Worm (Caenorhabditis elegans) whole organism, young adult: ENCODE results near the gene dolk-1.
A peak's percentile ranks its signal among the peaks of the same experiment; 100 is the strongest.

Experiments used
- B0019.2 ChIP-seq: fragments of 200-800 bp; sonication (Bioruptor generic); conservative IDR thresholded peaks from 2 replicates; pipeline ENCODE4 v1.3.6; 2022; ENCODE audit warnings: missing genetic modification reagents, missing genetic modification characterization, missing compliant biosample characterization
- B0035.1 ChIP-seq: sonication (generic microtip); optimal IDR thresholded peaks from 2 replicates; lab custom pipeline; 2016; ENCODE audit warnings: missing genetic modification characterization, mild to moderate bottlenecking, missing compliant biosample characterization, missing genotype, missing genetic modification reagents
- B0336.3 ChIP-seq: fragments of 200-800 bp; sonication (Bioruptor generic); IDR thresholded peaks from 2 replicates; pipeline ENCODE4 v1.3.6; 2022; ENCODE audit warnings: missing genetic modification characterization, missing compliant biosample characterization
- D2030.7 ChIP-seq: fragments of 200-800 bp; sonication (Bioruptor generic); IDR thresholded peaks from 2 replicates; pipeline ENCODE4 v1.3.6; 2022; ENCODE audit warnings: missing genetic modification reagents, missing genetic modification characterization, missing compliant biosample characterization
- F33H1.4 ChIP-seq: fragments of 200-800 bp; sonication (Bioruptor generic); IDR thresholded peaks from 2 replicates; pipeline ENCODE4 v1.3.6; 2022; ENCODE audit warnings: missing genetic modification reagents, missing genetic modification characterization, missing compliant biosample characterization
- F37B4.10 ChIP-seq: fragments of 200-800 bp; sonication (Bioruptor generic); IDR thresholded peaks from 2 replicates; pipeline ENCODE4 v1.3.6; 2022; ENCODE audit warnings: missing genetic modification characterization, missing compliant biosample characterization
- F55B11.4 ChIP-seq: sonication (generic microtip); optimal IDR thresholded peaks from 2 replicates; lab custom pipeline; 2016; ENCODE audit warnings: missing compliant biosample characterization, missing genetic modification characterization, borderline replicate concordance; ENCODE audit not compliant: insufficient read depth
- K11D2.4 ChIP-seq: fragments of 200-800 bp; sonication (Bioruptor generic); IDR thresholded peaks from 2 replicates; pipeline ENCODE4 v1.3.6; 2022; ENCODE audit warnings: missing genetic modification reagents, missing genetic modification characterization, missing compliant biosample characterization
- Y53F4B.3 ChIP-seq: fragments of 200-800 bp; sonication (Bioruptor generic); IDR thresholded peaks from 2 replicates; pipeline ENCODE4 v1.3.6; 2022; ENCODE audit warnings: missing genetic modification reagents, missing genetic modification characterization, missing compliant biosample characterization
- akir-1 ChIP-seq: fragments of 200-800 bp; sonication (Bioruptor generic); optimal IDR thresholded peaks from 2 replicates; lab custom pipeline; 2018; ENCODE audit warnings: mild to moderate bottlenecking, missing genetic modification characterization, moderate library complexity, missing compliant biosample characterization
- aptf-2 ChIP-seq: fragments of 200-800 bp; sonication (Bioruptor generic); conservative IDR thresholded peaks from 2 replicates; pipeline ENCODE4 v1.3.6; 2022; ENCODE audit warnings: missing genetic modification reagents, missing genetic modification characterization, missing compliant biosample characterization
- attf-5 ChIP-seq: fragments of 200-800 bp; sonication (Bioruptor generic); optimal IDR thresholded peaks from 2 replicates; lab custom pipeline; 2018; ENCODE audit warnings: mild to moderate bottlenecking, missing genetic modification characterization, missing compliant biosample characterization
- attf-6 ChIP-seq: fragments of 200-800 bp; sonication (Bioruptor generic); IDR thresholded peaks from 2 replicates; pipeline ENCODE4 v1.3.6; 2022; ENCODE audit warnings: missing genetic modification reagents, missing genetic modification characterization, missing compliant biosample characterization
- bed-2 ChIP-seq: fragments of 200-800 bp; sonication (Bioruptor generic); IDR thresholded peaks from 2 replicates; pipeline ENCODE4 v1.3.6; 2022; ENCODE audit warnings: missing genetic modification reagents, missing genetic modification characterization, missing compliant biosample characterization
- ccch-3 ChIP-seq: fragments of 200-800 bp; sonication (Bioruptor generic); optimal IDR thresholded peaks from 2 replicates; lab custom pipeline; 2018; ENCODE audit warnings: mild to moderate bottlenecking, missing genetic modification characterization, missing compliant biosample characterization
- cebp-1 ChIP-seq, 2 experiments: fragments of 200-800 bp in 1 of 2; sonication (Bioruptor generic) in 1 of 2; sonication (generic microtip) in 1 of 2; IDR thresholded peaks in 1 of 2; optimal IDR thresholded peaks in 1 of 2; 2 replicates each; pipeline versions ENCODE4 v1.3.6 to Lab custom; 2017 to 2022; ENCODE audit warnings: missing compliant biosample characterization in 2 of 2, missing genetic modification characterization in 2 of 2, mild to moderate bottlenecking in 1 of 2, missing genetic modification reagents in 1 of 2, moderate library complexity in 1 of 2
- cebp-2 ChIP-seq: fragments of 200-800 bp; sonication (Bioruptor generic); IDR thresholded peaks from 2 replicates; pipeline ENCODE4 v1.3.6; 2022; ENCODE audit warnings: missing genetic modification characterization, missing compliant biosample characterization
- ceh-40 ChIP-seq: fragments of 200-800 bp; sonication (Bioruptor generic); IDR thresholded peaks from 2 replicates; pipeline ENCODE4 v1.3.6; 2022; ENCODE audit warnings: missing genetic modification characterization, missing compliant biosample characterization
- ceh-58 ChIP-seq: fragments of 200-800 bp; sonication (Bioruptor generic); IDR thresholded peaks from 2 replicates; pipeline ENCODE4 v1.3.6; 2022; ENCODE audit warnings: missing genetic modification characterization, missing compliant biosample characterization
- ceh-91 ChIP-seq: fragments of 200-800 bp; sonication (Bioruptor generic); IDR thresholded peaks from 2 replicates; pipeline ENCODE4 v1.3.6; 2022; ENCODE audit warnings: missing genetic modification reagents, missing genetic modification characterization, missing compliant biosample characterization
- die-1 ChIP-seq: sonication (generic microtip); optimal IDR thresholded peaks from 2 replicates; lab custom pipeline; 2016; ENCODE audit warnings: missing genotype, mild to moderate bottlenecking, missing genetic modification characterization, missing compliant biosample characterization
- dox-1 ChIP-seq: fragments of 200-800 bp; sonication (Bioruptor generic); IDR thresholded peaks from 2 replicates; pipeline ENCODE4 v1.3.6; 2022; ENCODE audit warnings: missing genetic modification reagents, missing genetic modification characterization, missing compliant biosample characterization
- dpff-1 ChIP-seq: sonication (generic microtip); optimal IDR thresholded peaks from 2 replicates; lab custom pipeline; 2017; ENCODE audit warnings: mild to moderate bottlenecking, missing genetic modification characterization, missing compliant biosample characterization
- efl-1 ChIP-seq: fragments of 150-350 bp; optimal IDR thresholded peaks from 2 replicates; lab custom pipeline; 2014; ENCODE audit warnings: missing biosample characterization, missing genetic modification reagents, missing genetic modification characterization
- egl-18 ChIP-seq: fragments of 200-800 bp; sonication (Bioruptor generic); IDR thresholded peaks from 2 replicates; pipeline ENCODE4 v1.3.6; 2022; ENCODE audit warnings: missing genetic modification reagents, missing genetic modification characterization, missing compliant biosample characterization
- egrh-3 ChIP-seq: fragments of 200-800 bp; sonication (Bioruptor generic); IDR thresholded peaks from 2 replicates; pipeline ENCODE4 v1.3.6; 2022; ENCODE audit warnings: missing genetic modification reagents, missing genetic modification characterization, missing compliant biosample characterization
- ekl-4 ChIP-seq: fragments of 200-800 bp; sonication (Bioruptor generic); IDR thresholded peaks from 2 replicates; pipeline ENCODE4 v1.3.6; 2022; ENCODE audit warnings: missing genetic modification reagents, missing genetic modification characterization, missing compliant biosample characterization
- ets-4 ChIP-seq: fragments of 200-800 bp; sonication (Bioruptor generic); optimal IDR thresholded peaks from 2 replicates; lab custom pipeline; 2018; ENCODE audit warnings: mild to moderate bottlenecking, missing genetic modification characterization, missing compliant biosample characterization
- let-607 ChIP-seq, 2 experiments: fragments of 200-800 bp in 1 of 2; sonication (Bioruptor generic) in 1 of 2; sonication (generic microtip) in 1 of 2; optimal IDR thresholded peaks; 2 replicates each; lab custom pipeline; 2016 to 2018; ENCODE audit warnings: mild to moderate bottlenecking in 2 of 2, missing compliant biosample characterization in 2 of 2, missing genetic modification characterization in 2 of 2, moderate library complexity in 2 of 2, missing genotype in 1 of 2
- lin-35 ChIP-seq, 3 experiments: fragments of 150-350 bp in 2 of 3; sonication (generic microtip) in 1 of 3; optimal IDR thresholded peaks; 2 replicates each; lab custom pipeline; 2014 to 2018; ENCODE audit warnings: missing biosample characterization in 3 of 3, missing genetic modification characterization in 3 of 3, missing genetic modification reagents in 3 of 3
- madf-10 ChIP-seq: sonication (generic microtip); optimal IDR thresholded peaks from 2 replicates; lab custom pipeline; 2016; ENCODE audit warnings: mild to moderate bottlenecking, missing genetic modification characterization, missing compliant biosample characterization
- madf-8 ChIP-seq: fragments of 200-800 bp; sonication (Bioruptor generic); conservative IDR thresholded peaks from 2 replicates; pipeline ENCODE4 v1.3.6; 2022; ENCODE audit warnings: missing genetic modification reagents, missing genetic modification characterization, missing compliant biosample characterization
- mes-4 ChIP-seq: sonication (generic microtip); optimal IDR thresholded peaks from 2 replicates; lab custom pipeline; 2016; ENCODE audit warnings: missing genotype, missing genetic modification characterization, missing compliant biosample characterization
- nhr-80 ChIP-seq: sonication (generic microtip); optimal IDR thresholded peaks from 2 replicates; lab custom pipeline; 2016; ENCODE audit warnings: missing genetic modification characterization, missing compliant biosample characterization
- rec-8 ChIP-seq, 2 experiments: sonication (generic microtip); optimal IDR thresholded peaks; 2 replicates each; lab custom pipeline; 2016; ENCODE audit warnings: mild to moderate bottlenecking in 2 of 2, missing genetic modification characterization in 2 of 2, missing genetic modification reagents in 2 of 2, missing genotype in 2 of 2, missing biosample characterization in 1 of 2, missing compliant biosample characterization in 1 of 2, moderate library complexity in 1 of 2
- rpc-1 ChIP-seq, 2 experiments: fragments of 150-350 bp in 1 of 2; sonication (generic microtip) in 1 of 2; optimal IDR thresholded peaks; 2 replicates each; lab custom pipeline; 2014 to 2018; ENCODE audit warnings: missing biosample characterization in 1 of 2, missing genetic modification characterization in 1 of 2, missing genetic modification reagents in 1 of 2, missing genotype in 1 of 2
- sdz-38 ChIP-seq: sonication (generic microtip); optimal IDR thresholded peaks from 2 replicates; lab custom pipeline; 2016; ENCODE audit warnings: missing genotype, missing genetic modification characterization, missing compliant biosample characterization
- zfh-2 ChIP-seq: fragments of 200-800 bp; sonication (Bioruptor generic); conservative IDR thresholded peaks from 2 replicates; pipeline ENCODE4 v1.3.6; 2022; ENCODE audit warnings: missing genetic modification reagents, missing genetic modification characterization, missing compliant biosample characterization
- ztf-3 ChIP-seq: fragments of 200-800 bp; sonication (Bioruptor generic); optimal IDR thresholded peaks from 2 replicates; lab custom pipeline; 2018; ENCODE audit warnings: mild to moderate bottlenecking, missing genetic modification characterization, missing compliant biosample characterization

The dolk-1 gene

ce11 chrIII:11917525-11917924 is 15.9 kb downstream of the dolk-1 start (continued):
- TF ChIP-seq dpff-1 (tag; lab: Kevin White, UChicago), result peak; percentile 28
- peak in 1 of 3 experiments; percentile 13 for TF ChIP-seq lin-35 (GFP tag; optimal IDR thresholded peaks at IDR 0.05; lab: Kevin White, UChicago)
- no peak for TF ChIP-seq die-1
- TF ChIP-seq attf-6, result no peak
- no peak for TF ChIP-seq efl-1 (GFP tag; lab: Kevin White, UChicago)
- TF ChIP-seq F37B4.10 (GFP tag; lab: Robert Waterston, UW), result no peak
- no peak for TF ChIP-seq let-607 (tag; optimal IDR thresholded peaks at IDR 0.05; lab: Kevin White, UChicago)
- no peak for TF ChIP-seq akir-1 (GFP tag; lab: Kevin White, UChicago)

- no peak for TF ChIP-seq ets-4
- TF ChIP-seq ceh-91 (GFP tag; lab: Robert Waterston, UW), result no peak
- TF ChIP-seq egl-18 (GFP tag; lab: Robert Waterston, UW), result no peak
- TF ChIP-seq sdz-38, result no peak
- no peak for TF ChIP-seq ekl-4 (GFP tag; lab: Robert Waterston, UW)
- TF ChIP-seq attf-5 (GFP tag; lab: Kevin White, UChicago), result no peak
- no peak for TF ChIP-seq ceh-58
- TF ChIP-seq madf-10 (tag; lab: Kevin White, UChicago), result no peak
- no peak for TF ChIP-seq B0019.2 (GFP tag; lab: Robert Waterston, UW)
- no peak for TF ChIP-seq dox-1 (GFP tag; lab: Robert Waterston, UW)
- TF ChIP-seq F33H1.4 (GFP tag; lab: Robert Waterston, UW), result no peak
- no peak for TF ChIP-seq rpc-1 (optimal IDR thresholded peaks at IDR 0.05; lab: Kevin White, UChicago)
- no peak for TF ChIP-seq rpc-1 (tag; optimal IDR thresholded peaks at IDR 0.05; lab: Kevin White, UChicago)
- TF ChIP-seq cebp-1 (GFP tag; IDR thresholded peaks at IDR 0.05; lab: Robert Waterston, UW), result no peak
- no peak for TF ChIP-seq cebp-1 (tag; optimal IDR thresholded peaks at IDR 0.05; lab: Kevin White, UChicago)
- no peak for TF ChIP-seq F55B11.4 (tag; lab: Kevin White, UChicago)
- TF ChIP-seq bed-2 (GFP tag; lab: Robert Waterston, UW), result no peak
- TF ChIP-seq lin-35 (GFP tag; optimal IDR thresholded peaks at IDR 0.05; lab: Kevin White, UChicago), result no peak
- no peak for TF ChIP-seq mes-4 (tag; lab: Kevin White, UChicago)
- TF ChIP-seq, all 124 proteins: peak for 0
Measured at ce11 chrIII:11917090-11917489, 16.3 kb downstream of the dolk-1 start.

- no peak for TF ChIP-seq B0336.3 (GFP tag; lab: Robert Waterston, UW)
- TF ChIP-seq nhr-80 (tag; lab: Kevin White, UChicago), result no peak
- TF ChIP-seq efl-1 (GFP tag; lab: Kevin White, UChicago), result no peak
- TF ChIP-seq ceh-40 (GFP tag; lab: Robert Waterston, UW), result no peak
- TF ChIP-seq rec-8 (tag; optimal IDR thresholded peaks at IDR 0.05; lab: Kevin White, UChicago), result no peak
- no peak for TF ChIP-seq B0035.1 (tag; lab: Kevin White, UChicago)
- TF ChIP-seq cebp-2 (GFP tag; lab: Robert Waterston, UW), result no peak
- TF ChIP-seq dox-1 (GFP tag; lab: Robert Waterston, UW), result peak; percentile 12; the same call in 1 of the 2 replicates
- no peak for TF ChIP-seq ztf-3 (GFP tag; lab: Kevin White, UChicago)
- TF ChIP-seq egrh-3, result peak; percentile 69; the same call in 1 of the 2 replicates
- TF ChIP-seq Y53F4B.3 (GFP tag; lab: Robert Waterston, UW), result no peak
- TF ChIP-seq cebp-1 (GFP tag; IDR thresholded peaks at IDR 0.05; lab: Robert Waterston, UW), result no peak
- TF ChIP-seq cebp-1 (tag; optimal IDR thresholded peaks at IDR 0.05; lab: Kevin White, UChicago), result no peak
- TF ChIP-seq madf-8, result no peak
- TF ChIP-seq zfh-2 (GFP tag; lab: Robert Waterston, UW), result peak; percentile 79
- no peak for TF ChIP-seq ceh-91 (GFP tag; lab: Robert Waterston, UW)
- no peak for TF ChIP-seq K11D2.4 (GFP tag; lab: Robert Waterston, UW)
- TF ChIP-seq ccch-3 (GFP tag; lab: Kevin White, UChicago), result no peak
- no peak for TF ChIP-seq aptf-2 (GFP tag; lab: Robert Waterston, UW)
- TF ChIP-seq D2030.7 (GFP tag; lab: Robert Waterston, UW), result no peak
- no peak for TF ChIP-seq B0019.2 (GFP tag; lab: Robert Waterston, UW)
Measured at ce11 chrIII:11916260-11916659, 17.2 kb downstream of the dolk-1 start.
